Fruit fly (Drosophila melanogaster) whole organism, prepupa: ENCODE results near the gene Taf10b.

Experiments
- Blimp-1 ChIP-seq: fragments of 200-800 bp; sonication (Bioruptor generic); optimal IDR thresholded peaks from 3 replicates; lab custom pipeline; 2017; ENCODE audit warnings: missing biosample characterization, missing genetic modification characterization, mild to moderate bottlenecking, moderate library complexity, missing genetic modification reagents
- CG10631 ChIP-seq: fragments of 200-800 bp; sonication (Bioruptor generic); optimal IDR thresholded peaks from 2 replicates; lab custom pipeline; 2016; ENCODE audit warnings: missing biosample characterization, missing genetic modification characterization
- CG11294 ChIP-seq: fragments of 200-800 bp; sonication (Bioruptor generic); IDR thresholded peaks from 2 replicates; pipeline ENCODE4 v1.3.6; 2022; ENCODE audit warnings: missing biosample characterization, missing genetic modification characterization
- CG11762 ChIP-seq: fragments of 200-800 bp; sonication (Bioruptor generic); optimal IDR thresholded peaks from 3 replicates; lab custom pipeline; 2016; ENCODE audit warnings: missing biosample characterization, missing genetic modification characterization; ENCODE audit not compliant: insufficient read depth
- CG11902 ChIP-seq: fragments of 200-800 bp; sonication (Bioruptor generic); optimal IDR thresholded peaks from 3 replicates; lab custom pipeline; 2016; ENCODE audit warnings: missing biosample characterization, missing genetic modification characterization
- CG15336 ChIP-seq: fragments of 200-800 bp; sonication (Bioruptor generic); IDR thresholded peaks from 2 replicates; pipeline ENCODE4 v1.3.6; 2022; ENCODE audit warnings: missing biosample characterization, missing genetic modification characterization
- CG1621 ChIP-seq: fragments of 200-800 bp; sonication (Bioruptor generic); optimal IDR thresholded peaks from 3 replicates; lab custom pipeline; 2018; ENCODE audit warnings: missing biosample characterization, mild to moderate bottlenecking, missing genetic modification characterization
- CG16779 ChIP-seq: fragments of 200-800 bp; sonication (Bioruptor generic); optimal IDR thresholded peaks from 3 replicates; lab custom pipeline; 2017; ENCODE audit warnings: missing biosample characterization, mild to moderate bottlenecking, missing genetic modification characterization
- CG32006 ChIP-seq: fragments of 200-800 bp; sonication (Bioruptor generic); optimal IDR thresholded peaks from 3 replicates; lab custom pipeline; 2017; ENCODE audit warnings: missing biosample characterization, mild to moderate bottlenecking, missing genetic modification characterization
- CG3919 ChIP-seq: fragments of 200-800 bp; sonication (Bioruptor generic); optimal IDR thresholded peaks from 3 replicates; lab custom pipeline; 2016; ENCODE audit warnings: missing biosample characterization, missing genetic modification characterization
- CG4318 ChIP-seq: fragments of 200-800 bp; sonication (Bioruptor generic); optimal IDR thresholded peaks from 3 replicates; lab custom pipeline; 2017; ENCODE audit warnings: missing biosample characterization, mild to moderate bottlenecking, missing genetic modification characterization
- CG6163 ChIP-seq: fragments of 200-800 bp; sonication (Bioruptor generic); IDR thresholded peaks from 3 replicates; pipeline ENCODE4 v1.3.6; 2022; ENCODE audit warnings: missing biosample characterization, missing genetic modification characterization
- CG6276 ChIP-seq: fragments of 200-800 bp; sonication (Bioruptor generic); optimal IDR thresholded peaks from 2 replicates; lab custom pipeline; 2017; ENCODE audit warnings: missing biosample characterization, mild to moderate bottlenecking, missing genetic modification characterization
- CG7368 ChIP-seq: fragments of 200-800 bp; sonication (Bioruptor generic); optimal IDR thresholded peaks from 3 replicates; lab custom pipeline; 2016; ENCODE audit warnings: missing biosample characterization, missing genetic modification characterization
- CG8119 ChIP-seq: fragments of 200-800 bp; sonication (Bioruptor generic); IDR thresholded peaks from 3 replicates; pipeline ENCODE4 v1.3.6; 2022; ENCODE audit warnings: missing biosample characterization, missing genetic modification characterization
- CG8319 ChIP-seq: fragments of 200-800 bp; sonication (Bioruptor generic); optimal IDR thresholded peaks from 3 replicates; lab custom pipeline; 2016; ENCODE audit warnings: missing biosample characterization, missing genetic modification characterization
- CG8632 ChIP-seq: fragments of 200-800 bp; sonication (Bioruptor generic); optimal IDR thresholded peaks from 3 replicates; lab custom pipeline; 2016; ENCODE audit warnings: missing biosample characterization, missing genetic modification characterization
- CG9139 ChIP-seq: fragments of 200-800 bp; sonication (Bioruptor generic); optimal IDR thresholded peaks from 3 replicates; lab custom pipeline; 2017; ENCODE audit warnings: missing biosample characterization, mild to moderate bottlenecking, missing genetic modification characterization
- Ets21C ChIP-seq: fragments of 200-800 bp; sonication (Bioruptor generic); optimal IDR thresholded peaks from 3 replicates; lab custom pipeline; 2016; ENCODE audit warnings: missing biosample characterization, missing genetic modification characterization
- Hr38 ChIP-seq: sonication (Bioruptor generic); optimal IDR thresholded peaks from 2 replicates; lab custom pipeline; 2016; ENCODE audit warnings: missing biosample characterization, missing genetic modification characterization
- Hr39 ChIP-seq: fragments of 200-800 bp; sonication (Bioruptor generic); optimal IDR thresholded peaks from 2 replicates; lab custom pipeline; 2016; ENCODE audit warnings: missing biosample characterization, missing genetic modification characterization
- Hr4 ChIP-seq: fragments of 200-800 bp; sonication (Bioruptor generic); optimal IDR thresholded peaks from 3 replicates; lab custom pipeline; 2016; ENCODE audit warnings: missing biosample characterization, missing genetic modification characterization
- Lpt ChIP-seq: fragments of 200-800 bp; sonication (Bioruptor generic); optimal IDR thresholded peaks from 3 replicates; lab custom pipeline; 2016; ENCODE audit warnings: missing biosample characterization, missing genetic modification characterization
- Met ChIP-seq: fragments of 200-800 bp; sonication (Bioruptor generic); optimal IDR thresholded peaks from 3 replicates; lab custom pipeline; 2016; ENCODE audit warnings: missing biosample characterization, missing genetic modification characterization
- Smox ChIP-seq: fragments of 200-800 bp; sonication (Bioruptor generic); optimal IDR thresholded peaks from 3 replicates; lab custom pipeline; 2016; ENCODE audit warnings: missing biosample characterization, missing genetic modification characterization
- Sox102F ChIP-seq: fragments of 200-800 bp; sonication (Bioruptor generic); optimal IDR thresholded peaks from 2 replicates; lab custom pipeline; 2016; ENCODE audit warnings: missing biosample characterization, mild to moderate bottlenecking, missing genetic modification characterization
- Sox14 ChIP-seq: fragments of 200-800 bp; sonication (Bioruptor generic); optimal IDR thresholded peaks from 3 replicates; lab custom pipeline; 2016; ENCODE audit warnings: missing biosample characterization, missing genetic modification characterization
- Sox15 ChIP-seq: fragments of 200-800 bp; sonication (Bioruptor generic); optimal IDR thresholded peaks from 3 replicates; lab custom pipeline; 2016; ENCODE audit warnings: missing biosample characterization, missing genetic modification characterization
- achi ChIP-seq: fragments of 200-800 bp; sonication (Bioruptor generic); optimal IDR thresholded peaks from 3 replicates; lab custom pipeline; 2016; ENCODE audit warnings: missing biosample characterization, missing genetic modification characterization
- acj6 ChIP-seq: fragments of 200-800 bp; sonication (Bioruptor generic); optimal IDR thresholded peaks from 3 replicates; lab custom pipeline; 2016; ENCODE audit warnings: missing biosample characterization, missing genetic modification characterization
- dac ChIP-seq: fragments of 200-800 bp; sonication (Bioruptor generic); optimal IDR thresholded peaks from 2 replicates; lab custom pipeline; 2017; ENCODE audit warnings: missing biosample characterization, mild to moderate bottlenecking, missing genetic modification characterization
- eg ChIP-seq: fragments of 200-800 bp; sonication (Bioruptor generic); IDR thresholded peaks from 3 replicates; pipeline ENCODE4 v1.3.6; 2022; ENCODE audit warnings: missing biosample characterization, missing genetic modification characterization
- fd59A ChIP-seq: fragments of 200-800 bp; sonication (Bioruptor generic); optimal IDR thresholded peaks from 2 replicates; lab custom pipeline; 2017; ENCODE audit warnings: missing biosample characterization, mild to moderate bottlenecking, missing genetic modification characterization, missing genetic modification reagents
- fd85E ChIP-seq: fragments of 200-800 bp; sonication (Bioruptor generic); optimal IDR thresholded peaks from 3 replicates; lab custom pipeline; 2016; ENCODE audit warnings: missing biosample characterization, missing genetic modification characterization
- fkh ChIP-seq: fragments of 200-800 bp; sonication (Bioruptor generic); optimal IDR thresholded peaks from 3 replicates; lab custom pipeline; 2017; ENCODE audit warnings: missing biosample characterization, mild to moderate bottlenecking, missing genetic modification characterization, moderate library complexity
- lz ChIP-seq: fragments of 200-800 bp; sonication (Bioruptor generic); optimal IDR thresholded peaks from 3 replicates; lab custom pipeline; 2016; ENCODE audit warnings: missing biosample characterization, missing genetic modification characterization
- net ChIP-seq: fragments of 200-800 bp; sonication (Bioruptor generic); optimal IDR thresholded peaks from 3 replicates; lab custom pipeline; 2016; ENCODE audit warnings: missing biosample characterization, missing genetic modification characterization
- pdm3 ChIP-seq: fragments of 200-800 bp; sonication (Bioruptor generic); optimal IDR thresholded peaks from 3 replicates; lab custom pipeline; 2016; ENCODE audit warnings: missing biosample characterization, missing genetic modification characterization
- salr ChIP-seq, 2 experiments: fragments of 200-800 bp; sonication (Bioruptor generic); optimal IDR thresholded peaks; 3 replicates each; lab custom pipeline; 2016 to 2018; ENCODE audit warnings: missing biosample characterization in 2 of 2, missing genetic modification characterization in 2 of 2, mild to moderate bottlenecking in 1 of 2
- svp ChIP-seq: fragments of 200-800 bp; sonication (Bioruptor generic); peaks from one replicate; lab custom pipeline; 2016; ENCODE audit warnings: missing biosample characterization, missing genetic modification characterization
- topi ChIP-seq: fragments of 200-800 bp; sonication (Bioruptor generic); optimal IDR thresholded peaks from 3 replicates; lab custom pipeline; 2016; ENCODE audit warnings: missing biosample characterization, missing genetic modification characterization
- vri ChIP-seq: fragments of 200-800 bp; sonication (Bioruptor generic); optimal IDR thresholded peaks from 3 replicates; lab custom pipeline; 2016; ENCODE audit warnings: missing biosample characterization, mild to moderate bottlenecking, missing genetic modification characterization

Gene Taf10b

DNA sequence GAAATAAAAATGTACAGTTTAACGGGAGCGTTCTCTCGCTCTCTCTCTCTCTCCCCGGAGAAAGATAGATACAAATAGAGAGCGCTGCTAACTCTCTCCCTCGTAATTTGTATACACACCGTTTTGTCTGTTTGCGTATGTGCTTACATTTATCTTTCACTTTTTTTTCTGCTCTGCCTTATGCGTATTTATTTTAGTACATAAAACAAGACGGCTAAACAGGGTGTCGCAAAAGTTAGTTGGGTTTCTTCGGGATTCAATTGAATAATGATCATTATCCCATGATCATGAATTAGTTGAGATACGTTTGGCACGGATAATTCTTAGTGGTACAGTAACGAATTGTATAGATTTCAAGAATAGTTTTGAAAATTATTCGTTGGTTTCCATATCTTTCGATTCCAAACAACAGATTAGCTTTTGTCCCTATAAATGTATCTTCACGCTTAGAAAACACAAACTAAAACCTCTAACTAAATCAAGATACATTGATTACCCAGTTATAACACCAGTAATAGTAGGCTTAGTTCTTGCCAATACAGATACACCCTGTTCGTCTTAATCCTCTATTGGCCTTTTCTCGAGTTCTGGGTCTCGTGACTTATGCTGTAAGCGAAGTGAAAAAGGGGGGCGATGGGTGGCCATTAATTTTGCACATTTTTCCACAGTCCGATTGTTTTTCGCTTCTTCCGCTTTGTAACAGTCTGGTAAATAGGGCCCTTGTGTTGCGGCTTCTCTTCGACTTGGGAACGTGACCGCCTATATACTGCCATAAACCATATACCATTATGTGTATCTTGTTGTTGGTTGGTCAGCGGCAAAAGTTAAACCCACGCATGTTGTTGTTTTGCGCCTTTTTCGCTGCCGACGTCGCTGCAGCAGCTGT lies 13.0 kb downstream of the Taf10b start (continued):
- no peak for TF ChIP-seq vri (GFP tag; lab: Kevin White, UChicago)
- no peak for TF ChIP-seq eg (GFP tag; lab: Robert Waterston, UW)
- TF ChIP-seq achi = peak; percentile 89
- no peak for TF ChIP-seq CG11294 (GFP tag; lab: Robert Waterston, UW)
- TF ChIP-seq Hr38 (GFP tag; lab: Kevin White, UChicago) = peak; percentile 23
- peak; percentile 74 for TF ChIP-seq Smox (GFP tag; lab: Kevin White, UChicago)
- TF ChIP-seq CG11762 (GFP tag; lab: Kevin White, UChicago) = peak; percentile 86
- peak; percentile 86 for TF ChIP-seq topi (GFP tag; lab: Kevin White, UChicago)
- peak; percentile 80 for TF ChIP-seq CG16779
- TF ChIP-seq CG6163 = no peak
- TF ChIP-seq CG11902 = peak; percentile 68
- TF ChIP-seq net = peak; percentile 91
- TF ChIP-seq Lpt (GFP tag; lab: Kevin White, UChicago) = peak; percentile 67
- peak; percentile 81 for TF ChIP-seq CG8319
- peak; percentile 80 for TF ChIP-seq CG1621
- TF ChIP-seq salr (GFP tag; optimal IDR thresholded peaks at IDR 0.05; lab: Kevin White, UChicago) = peak; percentile 68 to 94
- TF ChIP-seq pdm3 = peak; percentile 89
- TF ChIP-seq lz (GFP tag; lab: Kevin White, UChicago) = peak; percentile 87
- TF ChIP-seq, all 60 proteins: peak for 53

DNA sequence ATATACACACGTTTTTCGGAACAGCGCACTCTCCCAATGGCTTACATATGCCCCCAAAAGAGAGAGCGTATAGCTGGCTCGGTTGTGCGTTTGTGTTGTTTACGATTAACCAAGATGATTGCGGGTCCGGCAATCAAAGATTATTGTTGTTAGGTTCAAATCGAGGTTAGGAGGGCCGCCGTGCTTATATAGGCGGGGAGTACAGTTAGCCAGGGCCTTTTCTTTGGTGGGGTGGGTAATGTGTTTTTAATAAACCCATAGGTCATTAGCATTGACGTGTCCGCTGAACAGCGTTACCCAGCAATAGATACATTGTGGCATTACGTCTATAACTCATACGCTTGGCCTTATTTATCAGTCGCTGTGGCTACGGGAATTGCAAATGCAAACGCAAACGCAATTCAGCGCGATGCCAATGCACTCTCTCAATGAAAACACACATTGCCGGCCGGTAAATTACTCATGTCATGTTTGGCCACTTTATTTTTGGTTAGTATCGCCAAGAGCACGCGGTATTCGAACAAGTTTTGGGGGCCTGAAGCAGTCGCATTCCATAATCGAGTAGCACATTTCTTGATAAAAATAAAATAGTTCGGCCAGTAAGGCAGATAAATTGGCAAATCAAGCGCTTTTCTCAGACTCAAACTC lies 13.7 kb downstream of the Taf10b start:
- TF ChIP-seq CG11294 (GFP tag; lab: Robert Waterston, UW) (no peak), svp (peak; percentile 62), vri (GFP tag; lab: Kevin White, UChicago) (peak; percentile 40)
- TF ChIP-seq, all 60 proteins: peak for 2

DNA sequence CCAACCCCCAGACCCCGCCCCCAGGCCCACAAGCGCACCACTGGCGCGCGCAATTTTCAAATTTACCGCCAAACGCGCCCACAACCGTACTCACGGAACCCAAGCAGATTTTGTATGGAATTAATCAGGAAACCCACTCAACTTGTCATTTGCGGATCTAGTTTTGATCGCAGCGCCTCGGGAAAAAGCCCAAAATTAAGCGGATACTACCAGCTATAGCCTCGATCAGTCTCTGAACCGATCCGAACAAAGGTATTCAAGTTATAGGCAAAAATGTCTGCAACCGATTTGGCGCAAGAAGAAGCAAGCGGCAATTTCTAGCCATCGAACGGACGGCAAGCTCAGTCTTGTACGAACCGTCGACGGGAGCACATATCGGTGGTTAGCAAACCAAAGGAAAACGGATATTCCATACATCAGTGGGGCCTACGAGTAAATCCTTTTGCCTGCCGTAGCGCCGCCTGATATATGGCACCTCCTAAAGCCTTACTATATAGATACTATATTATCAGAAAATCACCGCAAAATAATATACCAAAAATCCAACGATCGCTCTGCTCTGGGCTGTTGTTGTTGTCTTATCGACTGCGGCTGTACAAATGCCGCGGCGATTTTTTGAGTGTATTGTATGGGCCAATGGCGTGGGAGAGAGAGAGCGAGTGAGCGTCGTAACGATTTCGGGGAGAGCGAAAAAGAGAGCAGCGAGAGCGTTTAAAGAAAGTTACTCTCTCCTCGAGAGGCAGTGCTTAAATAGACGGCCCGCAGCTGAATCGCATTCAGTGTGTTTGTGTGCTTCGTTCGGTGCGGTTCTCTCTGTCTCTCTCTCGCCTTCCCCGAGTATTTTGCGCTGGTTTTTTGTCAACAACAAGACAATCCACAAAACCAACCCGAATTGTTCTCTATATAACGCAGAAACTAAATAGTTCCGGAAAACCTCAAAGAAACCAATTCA lies 14.9 kb downstream of the Taf10b start, which contains the start of gene Pgk:
Gene Pgk (minus strand): TSS at position 609 of the 952 bp plus-strand sequence.
- TF ChIP-seq CG1621 (peak; percentile 61), acj6 (peak; percentile 37), fkh (GFP tag; lab: Kevin White, UChicago) (peak; percentile 58), CG6276 (GFP tag; lab: Kevin White, UChicago) (peak; percentile 75), Blimp-1 (GFP tag; lab: Kevin White, UChicago) (no peak), topi (GFP tag; lab: Kevin White, UChicago) (peak; percentile 72), CG11294 (GFP tag; lab: Robert Waterston, UW) (no peak), Hr39 (GFP tag; lab: Kevin White, UChicago) (peak; percentile 49), CG3919 (GFP tag; lab: Kevin White, UChicago) (peak; percentile 32), fd85E (GFP tag; lab: Kevin White, UChicago) (peak; percentile 66), CG9139 (peak; percentile 78), CG15336 (no peak), CG6163 (no peak), Hr4 (GFP tag; lab: Kevin White, UChicago) (peak; percentile 55), Sox14 (GFP tag; lab: Kevin White, UChicago) (peak; percentile 71), achi (peak; percentile 48), CG10631 (peak; percentile 38), svp (peak; percentile 92), Met (GFP tag; lab: Kevin White, UChicago) (peak; percentile 72), CG4318 (GFP tag; lab: Kevin White, UChicago) (peak; percentile 12), dac (GFP tag; lab: Kevin White, UChicago) (peak; percentile 46), Ets21C (GFP tag; lab: Kevin White, UChicago) (peak; percentile 59), CG8632 (peak; percentile 47), CG7368 (GFP tag; lab: Kevin White, UChicago) (peak; percentile 21), fd59A (GFP tag; lab: Kevin White, UChicago) (peak; percentile 7), CG11902 (no peak), vri (GFP tag; lab: Kevin White, UChicago) (peak; percentile 85), CG8119 (GFP tag; lab: Robert Waterston, UW) (no peak), CG32006 (GFP tag; lab: Kevin White, UChicago) (peak; percentile 48), Sox15 (no peak), CG16779 (peak; percentile 69), Sox102F (GFP tag; lab: Kevin White, UChicago) (peak; percentile 80)
